Fruit fly (Drosophila melanogaster): ENCODE measurements around the gene CDK2AP1.

Gene CDK2AP1

dm6 chrX:11149201-11149600, 11.5 kb downstream of the CDK2AP1 start, which contains the start of gene Lint-1 (continued):
- TF ChIP-seq ase (GFP tag; IDR thresholded peaks at IDR 0.05) (no peak), sens (GFP tag) (peak; percentile 80), BtbVII (GFP tag; optimal IDR thresholded peaks at IDR 0.05) (no peak), CG16815 (GFP tag; optimal IDR thresholded peaks at IDR 0.05) (no peak), Deaf1 (tag; optimal IDR thresholded peaks at IDR 0.05) (no peak), jigr1 (GFP tag; IDR thresholded peaks at IDR 0.05) (no peak)

dm6 chrX:11153413-11153812, 15.8 kb downstream of the CDK2AP1 start:
- TF ChIP-seq kay (GFP tag; optimal IDR thresholded peaks at IDR 0.05) (no peak), Dad (GFP tag; optimal IDR thresholded peaks at IDR 0.05) (no peak), ttk (GFP tag; IDR thresholded peaks at IDR 0.05) (no peak), pros (GFP tag; optimal IDR thresholded peaks at IDR 0.05) (no peak), Sin3A (optimal IDR thresholded peaks at IDR 0.05) (no peak), MESR4 (GFP tag; optimal IDR thresholded peaks at IDR 0.05) (peak; percentile 22), sens (GFP tag) (peak; percentile 15), CG11247 (GFP tag; IDR thresholded peaks at IDR 0.05) (peak; percentile 94), cg (GFP tag; optimal IDR thresholded peaks at IDR 0.05) (peak; percentile 51)

dm6 chrX:11153826-11154510, 16.3 kb downstream of the CDK2AP1 start, which contains the start of the genes rtv and Dlic:
Gene rtv, minus strand, starts transcription at chrX:11153990.
Gene Dlic, plus strand, starts transcription at chrX:11154421.
- TF ChIP-seq CG32532 (GFP tag; IDR thresholded peaks at IDR 0.05) (peak; percentile 48; the same call in 1 of the 2 replicates), psq (GFP tag; optimal IDR thresholded peaks at IDR 0.05) (peak; percentile 99), Hand (GFP tag; optimal IDR thresholded peaks at IDR 0.05) (no peak), tin (GFP tag; optimal IDR thresholded peaks at IDR 0.05) (peak; percentile 40), Dp (GFP tag; optimal IDR thresholded peaks at IDR 0.05) (peak; percentile 50), Adf1 (GFP tag; IDR thresholded peaks at IDR 0.05) (no peak), hbn (GFP tag; IDR thresholded peaks at IDR 0.05; ENCODE audit: partially characterized antibody) (peak; percentile 82), CG9727 (GFP tag; optimal IDR thresholded peaks at IDR 0.05) (peak; percentile 24), Nf-YC (tag; optimal IDR thresholded peaks at IDR 0.05) (no peak), Ptx1 (GFP tag; IDR thresholded peaks at IDR 0.05) (peak; percentile 37; the same call in 1 of the 2 replicates), Camta (GFP tag; optimal IDR thresholded peaks at IDR 0.05) (peak; percentile 14), gfzf (GFP tag; optimal IDR thresholded peaks at IDR 0.05) (peak; percentile 72), CG13775 (GFP tag; optimal IDR thresholded peaks at IDR 0.05) (no peak), jumu (GFP tag; optimal IDR thresholded peaks at IDR 0.05) (peak; percentile 11), Lhr (GFP tag; optimal IDR thresholded peaks at IDR 0.05) (peak; percentile 90), CG13287 (GFP tag; IDR thresholded peaks at IDR 0.05; ENCODE audit: partially characterized antibody) (peak; percentile 87), ssp (GFP tag; IDR thresholded peaks at IDR 0.05) (peak; percentile 52), CG2712 (tag; optimal IDR thresholded peaks at IDR 0.05) (peak; percentile 65), CG10267 (tag; optimal IDR thresholded peaks at IDR 0.05) (peak; percentile 49), NK7.1 (GFP tag; optimal IDR thresholded peaks at IDR 0.05) (no peak), Rfx (GFP tag; IDR thresholded peaks at IDR 0.05) (peak; percentile 44; the same call in 1 of the 2 replicates), Mes4 (GFP tag; optimal IDR thresholded peaks at IDR 0.05) (peak; percentile 29), Asciz (GFP tag; optimal IDR thresholded peaks at IDR 0.05) (no peak), E2f2 (GFP tag; IDR thresholded peaks at IDR 0.05) (peak; percentile 48; the same call in 1 of the 2 replicates), CG31441 (GFP tag; IDR thresholded peaks at IDR 0.05) (peak; percentile 63; the same call in 1 of the 2 replicates), ind (GFP tag; optimal IDR thresholded peaks at IDR 0.05) (peak; percentile 25), Meics (GFP tag; optimal IDR thresholded peaks at IDR 0.05) (peak; percentile 7), CG12104 (GFP tag; optimal IDR thresholded peaks at IDR 0.05) (peak; percentile 2), HmgD (GFP tag; optimal IDR thresholded peaks at IDR 0.05) (peak; percentile 21), row (GFP tag; IDR thresholded peaks at IDR 0.05) (peak; percentile 46), CG1647 (GFP tag; optimal IDR thresholded peaks at IDR 0.05) (peak; percentile 1), CG34224 (GFP tag; IDR thresholded peaks at IDR 0.05; ENCODE audit: partially characterized antibody) (peak; percentile 65; the same call in 2 of the 3 replicates), inv (GFP tag; IDR thresholded peaks at IDR 0.05; ENCODE audit: partially characterized antibody) (peak; percentile 63), sd (tag; optimal IDR thresholded peaks at IDR 0.05) (peak; percentile 57)

All from whole organism, embryonic.